Worm (Caenorhabditis elegans): ENCODE data around the gene F22B8.3.

ce11 chrV:16047052-16047451 lies 43.7 kb upstream of the F22B8.3 start:
- no peak for TF ChIP-seq hmg-1.1 (GFP tag; IDR thresholded peaks at IDR 0.05)
- no peak for TF ChIP-seq lsy-2 (tag; optimal IDR thresholded peaks at IDR 0.05)

All from whole organism, L4 larva.